Fruit fly (Drosophila melanogaster): ENCODE data around the gene CG2931.

Gene CG2931

dm6 chr3R:5518627-5519026 is 49.8 kb downstream of the CG2931 start (continued):
- TF ChIP-seq fd85E (GFP tag; optimal IDR thresholded peaks at IDR 0.05) (no peak), dsx (GFP tag; optimal IDR thresholded peaks at IDR 0.05; ENCODE audit: poor library complexity, severe bottlenecking) (peak; percentile 90), spab (GFP tag; optimal IDR thresholded peaks at IDR 0.05) (peak; percentile 49), CG9139 (GFP tag; optimal IDR thresholded peaks at IDR 0.05) (no peak), achi (GFP tag; optimal IDR thresholded peaks at IDR 0.05) (peak; percentile 65), svp (GFP tag) (peak; percentile 91), Hr38 (GFP tag; optimal IDR thresholded peaks at IDR 0.05) (no peak), Sox15 (GFP tag; optimal IDR thresholded peaks at IDR 0.05) (peak; percentile 52), pdm3 (GFP tag; optimal IDR thresholded peaks at IDR 0.05) (peak; percentile 74), CG6163 (GFP tag; IDR thresholded peaks at IDR 0.05) (peak; percentile 80), CG6792 (GFP tag; optimal IDR thresholded peaks at IDR 0.05) (peak; percentile 60), dac (GFP tag; optimal IDR thresholded peaks at IDR 0.05) (peak; percentile 43), CG34406 (GFP tag; optimal IDR thresholded peaks at IDR 0.05) (peak; percentile 62), fd59A (GFP tag; optimal IDR thresholded peaks at IDR 0.05) (peak; percentile 63), Lpt (GFP tag; optimal IDR thresholded peaks at IDR 0.05) (no peak), OdsH (GFP tag; optimal IDR thresholded peaks at IDR 0.05) (peak; percentile 67), Hr39 (GFP tag; optimal IDR thresholded peaks at IDR 0.05) (peak; percentile 70), Sox14 (GFP tag; optimal IDR thresholded peaks at IDR 0.05) (peak; percentile 64), CG8632 (GFP tag; optimal IDR thresholded peaks at IDR 0.05) (peak; percentile 65), Blimp-1 (GFP tag; optimal IDR thresholded peaks at IDR 0.05) (no peak), CG10631 (GFP tag; optimal IDR thresholded peaks at IDR 0.05) (peak; percentile 68), CG8319 (GFP tag; optimal IDR thresholded peaks at IDR 0.05) (peak; percentile 51)

- TF ChIP-seq svp (GFP tag), result peak; percentile 90
- no peak for TF ChIP-seq acj6 (GFP tag; optimal IDR thresholded peaks at IDR 0.05)
- TF ChIP-seq Blimp-1 (GFP tag; optimal IDR thresholded peaks at IDR 0.05), result no peak
Measured at dm6 chr3R:5517876-5518211, 50.6 kb downstream of the CG2931 start.

Data from whole organism, prepupa.